Fruit fly (Drosophila melanogaster): ENCODE results near the gene sip2.

Gene sip2

dm6 chr2L:6918517-6919202 lies 45.2 kb downstream of the sip2 start, which contains the start of gene nop5 (continued):
- no peak for TF ChIP-seq Hmx (GFP tag; optimal IDR thresholded peaks at IDR 0.05)
- TF ChIP-seq NK7.1 (GFP tag; optimal IDR thresholded peaks at IDR 0.05), result no peak
- TF ChIP-seq CG3065 (GFP tag; optimal IDR thresholded peaks at IDR 0.05), result no peak
- no peak for TF ChIP-seq CG7372 (GFP tag; IDR thresholded peaks at IDR 0.05)
- peak; percentile 70 for TF ChIP-seq CG6854 (GFP tag; optimal IDR thresholded peaks at IDR 0.05)
- TF ChIP-seq vfl (GFP tag; optimal IDR thresholded peaks at IDR 0.05), result no peak
- peak in 1 of 2 experiments; percentile 67 for TF ChIP-seq Eip74EF (GFP tag; optimal IDR thresholded peaks at IDR 0.05)
- TF ChIP-seq CG11560 (tag; IDR thresholded peaks at IDR 0.05), result no peak
- TF ChIP-seq sug (tag; optimal IDR thresholded peaks at IDR 0.05), result peak; percentile 77
- TF ChIP-seq CG42726 (GFP tag; IDR thresholded peaks at IDR 0.05; ENCODE audit: partially characterized antibody), result no peak
- no peak for TF ChIP-seq trh (GFP tag; optimal IDR thresholded peaks at IDR 0.05)
- no peak for TF ChIP-seq kni (GFP tag; optimal IDR thresholded peaks at IDR 0.05)
- TF ChIP-seq CG18599 (GFP tag; optimal IDR thresholded peaks at IDR 0.05), result peak; percentile 60
- TF ChIP-seq C15 (GFP tag; IDR thresholded peaks at IDR 0.05), result no peak
- TF ChIP-seq fd3F (GFP tag; optimal IDR thresholded peaks at IDR 0.05), result peak; percentile 63
- TF ChIP-seq gsb (GFP tag; IDR thresholded peaks at IDR 0.05), result no peak
- no peak for TF ChIP-seq Dip3 (GFP tag; optimal IDR thresholded peaks at IDR 0.05)
- TF ChIP-seq CG10209 (GFP tag; optimal IDR thresholded peaks at IDR 0.05), result peak; percentile 73
- peak; percentile 30; the same call in 1 of the 2 replicates for TF ChIP-seq CG13287 (GFP tag; IDR thresholded peaks at IDR 0.05; ENCODE audit: partially characterized antibody)
- TF ChIP-seq Meics (GFP tag; optimal IDR thresholded peaks at IDR 0.05), result peak; percentile 83
- peak; percentile 24 for TF ChIP-seq cg (GFP tag; optimal IDR thresholded peaks at IDR 0.05)
- no peak for TF ChIP-seq CG14860 (GFP tag; IDR thresholded peaks at IDR 0.05; ENCODE audit: partially characterized antibody)
- peak; percentile 60 for TF ChIP-seq Max (GFP tag; optimal IDR thresholded peaks at IDR 0.05)
- no peak for TF ChIP-seq zfh2 (GFP tag; optimal IDR thresholded peaks at IDR 0.05)
- no peak for TF ChIP-seq CTCF (GFP tag; optimal IDR thresholded peaks at IDR 0.05)
- no peak for TF ChIP-seq Lpt (GFP tag; optimal IDR thresholded peaks at IDR 0.05)
- peak; percentile 53 for TF ChIP-seq ind (GFP tag; optimal IDR thresholded peaks at IDR 0.05)
- TF ChIP-seq D19B (GFP tag; optimal IDR thresholded peaks at IDR 0.05), result peak; percentile 99
- no peak for TF ChIP-seq CG11247 (GFP tag; IDR thresholded peaks at IDR 0.05)
- no peak for TF ChIP-seq Opbp (GFP tag; IDR thresholded peaks at IDR 0.05; ENCODE audit: partially characterized antibody)
- TF ChIP-seq zf30C (GFP tag; optimal IDR thresholded peaks at IDR 0.05), result no peak
- peak; percentile 72 for TF ChIP-seq nerfin-1 (tag; optimal IDR thresholded peaks at IDR 0.05)
- TF ChIP-seq bcd (GFP tag; optimal IDR thresholded peaks at IDR 0.05), result peak; percentile 26
- no peak for TF ChIP-seq Abd-B (GFP tag; optimal IDR thresholded peaks at IDR 0.05)
- no peak for TF ChIP-seq NC2β (GFP tag; optimal IDR thresholded peaks at IDR 0.05)
- TF ChIP-seq Sry-β (GFP tag; optimal IDR thresholded peaks at IDR 0.05), result peak; percentile 28
- TF ChIP-seq CG12659 (GFP tag; optimal IDR thresholded peaks at IDR 0.05), result peak; percentile 85
- TF ChIP-seq CG12299 (tag; optimal IDR thresholded peaks at IDR 0.05), result peak; percentile 19
- TF ChIP-seq ab (GFP tag; optimal IDR thresholded peaks at IDR 0.05), result no peak
- TF ChIP-seq crc (GFP tag; optimal IDR thresholded peaks at IDR 0.05), result no peak
- no peak for TF ChIP-seq CG7786 (GFP tag; optimal IDR thresholded peaks at IDR 0.05)
- TF ChIP-seq chif (GFP tag; optimal IDR thresholded peaks at IDR 0.05), result no peak
- TF ChIP-seq en (GFP tag; optimal IDR thresholded peaks at IDR 0.05), result no peak
- peak; percentile 78 for TF ChIP-seq CG17829 (tag; optimal IDR thresholded peaks at IDR 0.05)
- TF ChIP-seq Nf-YA (GFP tag; IDR thresholded peaks at IDR 0.05), result no peak
- TF ChIP-seq Deaf1 (tag; optimal IDR thresholded peaks at IDR 0.05), result peak; percentile 4
- no peak for TF ChIP-seq CG16779 (GFP tag; IDR thresholded peaks at IDR 0.05)
- TF ChIP-seq CG13894 (tag; optimal IDR thresholded peaks at IDR 0.05), result no peak
- peak; percentile 33 for TF ChIP-seq kah (GFP tag; optimal IDR thresholded peaks at IDR 0.05)
- peak; percentile 28; the same call in 2 of the 3 replicates for TF ChIP-seq croc (GFP tag; conservative IDR thresholded peaks at IDR 0.05)

All from whole organism, embryonic.